Worm (Caenorhabditis elegans) whole organism, L2 larva: ENCODE data around the gene Y62H9A.13.

Experiments
- aly-2 ChIP-seq: fragments of 150-350 bp; optimal IDR thresholded peaks from 2 replicates; lab custom pipeline; 2014; ENCODE audit warnings: missing biosample characterization, missing genetic modification characterization
- elt-3 ChIP-seq: sonication (generic microtip); optimal IDR thresholded peaks from 2 replicates; lab custom pipeline; 2017; ENCODE audit warnings: missing biosample characterization, missing genetic modification characterization
- nhr-77 ChIP-seq: fragments of 150-350 bp; optimal IDR thresholded peaks from 2 replicates; lab custom pipeline; 2014; ENCODE audit warnings: missing biosample characterization, missing genetic modification characterization
- snpc-4 ChIP-seq: fragments of 150-350 bp; optimal IDR thresholded peaks from 2 replicates; lab custom pipeline; 2014; ENCODE audit warnings: missing biosample characterization, missing genetic modification characterization

- TF ChIP-seq elt-3 (tag; lab: Kevin White, UChicago) (no peak), snpc-4 (tag; lab: Kevin White, UChicago) (no peak), aly-2 (no peak), nhr-77 (tag; lab: Kevin White, UChicago) (no peak)
Measured at ce11 chrX:11953229-11953628, 36.4 kb downstream of the Y62H9A.13 start, which contains the start of gene T08D10.4.
